Fruit fly (Drosophila melanogaster) whole organism, embryonic: Measurements from ENCODE around the gene CG10413.

Source experiments
- Atf-2 ChIP-seq: fragments of 200-800 bp; sonication (Bioruptor generic); optimal IDR thresholded peaks from 2 replicates; lab custom pipeline; 2016; ENCODE audit warnings: missing biosample characterization, missing genetic modification characterization
- Atf6 ChIP-seq: fragments of 200-800 bp; sonication (Bioruptor generic); IDR thresholded peaks from 2 replicates; pipeline ENCODE4 v1.3.6; 2022; ENCODE audit warnings: missing biosample characterization, missing genetic modification characterization
- CG10147 ChIP-seq: fragments of 200-800 bp; sonication (Bioruptor generic); optimal IDR thresholded peaks from 2 replicates; lab custom pipeline; 2019; ENCODE audit warnings: missing biosample characterization, mild to moderate bottlenecking, missing genetic modification characterization, moderate library complexity
- CG12155 ChIP-seq: fragments of 200-800 bp; sonication (Bioruptor generic); optimal IDR thresholded peaks from 3 replicates; lab custom pipeline; 2016; ENCODE audit warnings: missing biosample characterization, missing genetic modification characterization
- CG12391 ChIP-seq: fragments of 200-800 bp; sonication (Bioruptor generic); optimal IDR thresholded peaks from 3 replicates; lab custom pipeline; 2018; ENCODE audit warnings: missing biosample characterization, mild to moderate bottlenecking, missing genetic modification characterization, moderate library complexity
- CG14667 ChIP-seq: fragments of 200-800 bp; sonication (Bioruptor generic); IDR thresholded peaks from 2 replicates; pipeline ENCODE4 v1.3.6; 2022; ENCODE audit warnings: missing biosample characterization, missing genetic modification characterization
- CG17328 ChIP-seq: fragments of 200-800 bp; sonication (Bioruptor generic); IDR thresholded peaks from 2 replicates; pipeline ENCODE4 v1.3.6; 2022; ENCODE audit warnings: missing biosample characterization, missing genetic modification characterization
- CG17912 ChIP-seq: fragments of 200-800 bp; sonication (Bioruptor generic); optimal IDR thresholded peaks from 2 replicates; lab custom pipeline; 2018; ENCODE audit warnings: missing biosample characterization, mild to moderate bottlenecking, missing genetic modification characterization
- CG30403 ChIP-seq: fragments of 200-800 bp; sonication (Bioruptor generic); optimal IDR thresholded peaks from 3 replicates; lab custom pipeline; 2016; ENCODE audit warnings: missing biosample characterization, missing genetic modification characterization
- CG31388 ChIP-seq: fragments of 200-800 bp; sonication (Bioruptor generic); optimal IDR thresholded peaks from 2 replicates; lab custom pipeline; 2016; ENCODE audit warnings: missing biosample characterization, missing genetic modification characterization
- CG6854 ChIP-seq: fragments of 200-800 bp; sonication (Bioruptor generic); optimal IDR thresholded peaks from 3 replicates; lab custom pipeline; 2017; ENCODE audit warnings: missing biosample characterization, mild to moderate bottlenecking, missing genetic modification characterization
- CG7987 ChIP-seq: fragments of 200-800 bp; sonication (Bioruptor generic); optimal IDR thresholded peaks from 2 replicates; lab custom pipeline; 2018; ENCODE audit warnings: missing biosample characterization, mild to moderate bottlenecking, missing genetic modification characterization, moderate library complexity
- CG8281 ChIP-seq: fragments of 200-800 bp; sonication (Bioruptor generic); optimal IDR thresholded peaks from 2 replicates; lab custom pipeline; 2018; ENCODE audit warnings: missing biosample characterization, mild to moderate bottlenecking, missing genetic modification characterization, moderate library complexity
- CG8388 ChIP-seq: fragments of 200-800 bp; sonication (Bioruptor generic); optimal IDR thresholded peaks from 2 replicates; lab custom pipeline; 2019; ENCODE audit warnings: missing biosample characterization, mild to moderate bottlenecking, missing genetic modification characterization, moderate library complexity
- CG9609 ChIP-seq: fragments of 200-800 bp; sonication (Bioruptor generic); optimal IDR thresholded peaks from 3 replicates; lab custom pipeline; 2016; ENCODE audit warnings: missing biosample characterization, missing genetic modification characterization
- CG9797 ChIP-seq: fragments of 200-800 bp; sonication (Bioruptor generic); optimal IDR thresholded peaks from 3 replicates; lab custom pipeline; 2018; ENCODE audit warnings: missing biosample characterization, mild to moderate bottlenecking, missing genetic modification characterization
- CTCF ChIP-seq: fragments of 200-800 bp; sonication (Bioruptor generic); optimal IDR thresholded peaks from 2 replicates; lab custom pipeline; 2017; ENCODE audit warnings: missing biosample characterization, mild to moderate bottlenecking, missing genetic modification characterization, moderate library complexity
- Chrac-16 ChIP-seq: fragments of 200-800 bp; sonication (Bioruptor generic); optimal IDR thresholded peaks from 3 replicates; lab custom pipeline; 2016; ENCODE audit warnings: missing biosample characterization, missing genetic modification characterization
- CrebB ChIP-seq: fragments of 200-800 bp; sonication (Bioruptor generic); optimal IDR thresholded peaks from 3 replicates; lab custom pipeline; 2018; ENCODE audit warnings: missing biosample characterization, mild to moderate bottlenecking, missing genetic modification characterization
- D19A ChIP-seq: fragments of 200-800 bp; optimal IDR thresholded peaks from 3 replicates; lab custom pipeline; 2019; ENCODE audit warnings: missing biosample characterization, mild to moderate bottlenecking, missing genetic modification characterization, moderate library complexity
- Dfd ChIP-seq, 2 experiments: fragments of >200 bp; optimal IDR thresholded peaks; 2 replicates each; lab custom pipeline; 2017; ENCODE audit warnings: missing biosample characterization in 2 of 2, missing genetic modification characterization in 2 of 2
- Drgx ChIP-seq: fragments of 200-800 bp; sonication (Bioruptor generic); IDR thresholded peaks from 2 replicates; pipeline ENCODE4 v1.3.6; 2022; ENCODE audit warnings: missing biosample characterization, missing genetic modification characterization
- Hand ChIP-seq: fragments of 200-800 bp; sonication (Bioruptor generic); optimal IDR thresholded peaks from 2 replicates; lab custom pipeline; 2017; ENCODE audit warnings: mild to moderate bottlenecking, missing biosample characterization, missing genetic modification reagents, missing genetic modification characterization
- HmgZ ChIP-seq: fragments of 200-800 bp; sonication (Bioruptor generic); optimal IDR thresholded peaks from 2 replicates; lab custom pipeline; 2018; ENCODE audit warnings: missing biosample characterization, mild to moderate bottlenecking, missing genetic modification characterization
- Med ChIP-seq: fragments of 200-800 bp; sonication (Bioruptor generic); peaks from one replicate; lab custom pipeline; 2016; ENCODE audit warnings: missing biosample characterization, missing genetic modification characterization, mild to moderate bottlenecking, inconsistent platforms, moderate library complexity
- Ravus ChIP-seq: fragments of 200-800 bp; sonication (Bioruptor generic); IDR thresholded peaks from 2 replicates; pipeline ENCODE4 v1.3.6; 2022; ENCODE audit warnings: missing biosample characterization, missing genetic modification characterization
- Rfx ChIP-seq: fragments of 200-800 bp; sonication (Bioruptor generic); IDR thresholded peaks from 2 replicates; pipeline ENCODE4 v1.3.6; 2022; ENCODE audit warnings: missing biosample characterization, missing genetic modification characterization
- Sry-β ChIP-seq: fragments of 200-800 bp; sonication (Bioruptor generic); optimal IDR thresholded peaks from 2 replicates; lab custom pipeline; 2018; ENCODE audit warnings: missing biosample characterization, mild to moderate bottlenecking, missing genetic modification characterization, moderate library complexity
- Stat92E ChIP-seq, 3 experiments: fragments of >200 bp in 2 of 3; fragments of 200-800 bp in 1 of 3; sonication (Bioruptor generic) in 1 of 3; optimal IDR thresholded peaks; 2 replicates each; lab custom pipeline; 2017 to 2019; ENCODE audit warnings: missing biosample characterization in 3 of 3, missing genetic modification characterization in 3 of 3, mild to moderate bottlenecking in 1 of 3, moderate library complexity in 1 of 3
- Taf1 ChIP-seq: fragments of 200-800 bp; sonication (Bioruptor generic); IDR thresholded peaks from 2 replicates; pipeline ENCODE4 v1.3.6; 2022; ENCODE audit warnings: missing biosample characterization, missing genetic modification characterization
- ase ChIP-seq: fragments of 200-800 bp; sonication (Bioruptor generic); IDR thresholded peaks from 3 replicates; pipeline ENCODE4 v1.3.6; 2022; ENCODE audit warnings: missing biosample characterization, missing genetic modification characterization
- ato ChIP-seq: fragments of 200-800 bp; sonication (Bioruptor generic); IDR thresholded peaks from 2 replicates; pipeline ENCODE4 v1.3.6; 2022; ENCODE audit warnings: missing biosample characterization, missing genetic modification characterization; ENCODE audit not compliant: partially characterized antibody
- bigmax ChIP-seq: fragments of 200-800 bp; sonication (Bioruptor generic); optimal IDR thresholded peaks from 2 replicates; lab custom pipeline; 2018; ENCODE audit warnings: missing biosample characterization, mild to moderate bottlenecking, missing genetic modification characterization
- br ChIP-seq: fragments of >200 bp; optimal IDR thresholded peaks from 2 replicates; lab custom pipeline; 2017
- corto ChIP-seq: fragments of 200-800 bp; sonication (Bioruptor generic); optimal IDR thresholded peaks from 2 replicates; lab custom pipeline; 2016; ENCODE audit warnings: missing biosample characterization, mild to moderate bottlenecking, missing genetic modification characterization, moderate library complexity
- gcm ChIP-seq: fragments of 200-800 bp; sonication (Bioruptor generic); optimal IDR thresholded peaks from 2 replicates; lab custom pipeline; 2019; ENCODE audit warnings: missing biosample characterization, mild to moderate bottlenecking, missing genetic modification characterization, moderate library complexity
- grn ChIP-seq: fragments of 200-800 bp; sonication (Bioruptor generic); optimal IDR thresholded peaks from 3 replicates; lab custom pipeline; 2017; ENCODE audit warnings: missing biosample characterization, missing genetic modification characterization
- gro ChIP-seq: fragments of 200-800 bp; sonication (Bioruptor generic); optimal IDR thresholded peaks from 2 replicates; lab custom pipeline; 2016; ENCODE audit warnings: missing biosample characterization, missing genetic modification characterization
- gt ChIP-seq: fragments of 200-800 bp; sonication (Bioruptor generic); IDR thresholded peaks from 2 replicates; pipeline ENCODE4 v1.3.6; 2022; ENCODE audit warnings: missing biosample characterization, missing genetic modification characterization
- klu ChIP-seq: fragments of 200-800 bp; sonication (Bioruptor generic); IDR thresholded peaks from 2 replicates; pipeline ENCODE4 v1.3.6; 2022; ENCODE audit warnings: missing biosample characterization, missing genetic modification characterization
- lbe ChIP-seq: fragments of 200-800 bp; sonication (Bioruptor generic); optimal IDR thresholded peaks from 2 replicates; lab custom pipeline; 2016; ENCODE audit warnings: missing biosample characterization, mild to moderate bottlenecking, missing genetic modification characterization
- nmo ChIP-seq: fragments of 200-800 bp; sonication (Bioruptor generic); optimal IDR thresholded peaks from 2 replicates; lab custom pipeline; 2018; ENCODE audit warnings: missing biosample characterization, mild to moderate bottlenecking, missing genetic modification characterization, moderate library complexity
- pfk ChIP-seq: fragments of 200-800 bp; sonication (Bioruptor generic); optimal IDR thresholded peaks from 2 replicates; lab custom pipeline; 2018; ENCODE audit warnings: missing biosample characterization, mild to moderate bottlenecking, missing genetic modification characterization, moderate library complexity
- pho ChIP-seq: fragments of 200-800 bp; sonication (Bioruptor generic); optimal IDR thresholded peaks from 2 replicates; lab custom pipeline; 2016; ENCODE audit warnings: missing biosample characterization, missing genetic modification characterization
- phol ChIP-seq: fragments of 200-800 bp; sonication (Bioruptor generic); optimal IDR thresholded peaks from 3 replicates; lab custom pipeline; 2018; ENCODE audit warnings: missing biosample characterization, mild to moderate bottlenecking, missing genetic modification characterization, moderate library complexity
- row ChIP-seq: fragments of 200-800 bp; sonication (Bioruptor generic); IDR thresholded peaks from 3 replicates; pipeline ENCODE4 v1.3.6; 2022; ENCODE audit warnings: missing biosample characterization, missing genetic modification characterization
- sc ChIP-seq, 3 experiments: fragments of >200 bp in 2 of 3; fragments of 200-800 bp in 1 of 3; sonication (Bioruptor generic) in 1 of 3; optimal IDR thresholded peaks; 2 replicates in 2 of 3; 3 replicates in 1 of 3; lab custom pipeline; 2017; ENCODE audit warnings: mild to moderate bottlenecking in 1 of 3, missing biosample characterization in 1 of 3, missing genetic modification characterization in 1 of 3, missing genetic modification reagents in 1 of 3
- sens-2 ChIP-seq: fragments of 200-800 bp; sonication (Bioruptor generic); IDR thresholded peaks from 2 replicates; pipeline ENCODE4 v1.3.6; 2022; ENCODE audit warnings: missing biosample characterization, missing genetic modification characterization
- stwl ChIP-seq: fragments of 200-800 bp; sonication (Bioruptor generic); optimal IDR thresholded peaks from 3 replicates; lab custom pipeline; 2018; ENCODE audit warnings: missing biosample characterization, mild to moderate bottlenecking, missing genetic modification characterization, moderate library complexity
- tgo ChIP-seq: fragments of 200-800 bp; sonication (Bioruptor generic); IDR thresholded peaks from 3 replicates; pipeline ENCODE4 v1.3.6; 2022; ENCODE audit warnings: missing biosample characterization, missing genetic modification characterization
- vvl ChIP-seq: fragments of 200-800 bp; sonication (Bioruptor generic); IDR thresholded peaks from 2 replicates; pipeline ENCODE4 v1.3.6; 2022; ENCODE audit warnings: missing biosample characterization, missing genetic modification characterization

Gene CG10413

DNA sequence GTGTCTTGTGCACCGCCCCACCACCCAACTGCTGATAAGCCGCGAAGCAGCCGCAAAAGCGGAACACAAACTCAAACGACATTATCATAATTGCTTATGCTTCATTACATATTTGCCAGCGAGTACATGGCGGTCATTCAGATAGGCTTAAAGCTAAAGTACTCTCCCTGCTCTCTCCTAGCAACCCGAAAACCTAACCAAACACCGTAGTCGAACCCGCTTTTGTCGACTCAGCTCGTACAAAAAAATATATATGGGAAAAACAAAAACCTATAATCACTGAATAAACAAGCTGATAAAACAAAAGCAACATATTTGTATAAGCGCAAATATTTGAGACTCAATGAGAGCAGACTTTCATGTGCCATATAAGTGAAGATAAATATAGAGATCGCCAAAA, 21.9 kb upstream of the CG10413 start (continued):
- TF ChIP-seq phol (no peak), Taf1 (0 out of 2 replicates have a peak, but pooled peaks have one; percentile 9), pho (peak; percentile 85), CG8281 (tag; lab: Kevin White, UChicago) (peak; percentile 52), Drgx (GFP tag; lab: Robert Waterston, UW) (no peak), CTCF (GFP tag; lab: Kevin White, UChicago) (peak; percentile 53), nmo (GFP tag; lab: Kevin White, UChicago) (peak; percentile 21), Med (peak; percentile 96), Rfx (GFP tag; lab: Robert Waterston, UW) (peak; percentile 67; the same call in 1 of the 2 replicates), ato (no peak), D19A (peak; percentile 43), gt (GFP tag; lab: Robert Waterston, UW) (no peak), Sry-β (GFP tag; lab: Kevin White, UChicago) (peak; percentile 53), Atf6 (GFP tag; lab: Robert Waterston, UW) (peak; percentile 88), corto (GFP tag; lab: Kevin White, UChicago) (peak; percentile 47), Atf-2 (GFP tag; lab: Kevin White, UChicago) (peak; percentile 81), ase (GFP tag; lab: Robert Waterston, UW) (no peak), gro (peak; percentile 89), CG30403 (GFP tag; lab: Kevin White, UChicago) (peak; percentile 44), grn (GFP tag; lab: Kevin White, UChicago) (peak; percentile 87), Chrac-16 (GFP tag; lab: Kevin White, UChicago) (peak; percentile 10), br (lab: Kevin White, UChicago) (no peak), pfk (no peak), CG12155 (GFP tag; lab: Kevin White, UChicago) (peak; percentile 57), CrebB (tag; lab: Kevin White, UChicago) (peak; percentile 88), Stat92E (GFP tag; optimal IDR thresholded peaks at IDR 0.05; lab: Kevin White, UChicago) (peak in 1 of 3 experiments; percentile 12), CG10147 (GFP tag; lab: Kevin White, UChicago) (peak; percentile 71), CG7987 (GFP tag; lab: Kevin White, UChicago) (peak; percentile 93), lbe (GFP tag; lab: Kevin White, UChicago) (peak; percentile 85), Dfd (GFP tag; optimal IDR thresholded peaks at IDR 0.05; lab: Kevin White, UChicago) (no peak), stwl (tag; lab: Kevin White, UChicago) (no peak), CG17328 (GFP tag; lab: Robert Waterston, UW) (peak; percentile 59), gcm (GFP tag; lab: Kevin White, UChicago) (peak; percentile 78), sens-2 (0 out of 2 replicates have a peak, but pooled peaks have one; percentile 10), sc (optimal IDR thresholded peaks at IDR 0.05; lab: Kevin White, UChicago) (no peak), sc (GFP tag; optimal IDR thresholded peaks at IDR 0.05; lab: Kevin White, UChicago) (peak; percentile 78), HmgZ (tag; lab: Kevin White, UChicago) (peak; percentile 80), vvl (GFP tag; lab: Robert Waterston, UW) (peak; percentile 48), bigmax (GFP tag; lab: Kevin White, UChicago) (peak; percentile 76), CG8388 (GFP tag; lab: Kevin White, UChicago) (peak; percentile 47), klu (GFP tag; lab: Robert Waterston, UW) (no peak), CG31388 (GFP tag; lab: Kevin White, UChicago) (peak; percentile 60), row (GFP tag; lab: Robert Waterston, UW) (peak; percentile 20; the same call in 1 of the 3 replicates), CG9797 (GFP tag; lab: Kevin White, UChicago) (no peak), Ravus (GFP tag; lab: Robert Waterston, UW) (no peak), CG12391 (tag; lab: Kevin White, UChicago) (peak; percentile 62), CG17912 (peak; percentile 40), CG14667 (GFP tag; lab: Robert Waterston, UW) (no peak), tgo (GFP tag; lab: Robert Waterston, UW) (peak; percentile 34; the same call in 2 of the 3 replicates), CG9609 (GFP tag; lab: Kevin White, UChicago) (peak; percentile 56), CG6854 (GFP tag; lab: Kevin White, UChicago) (peak; percentile 74), Hand (GFP tag; lab: Kevin White, UChicago) (peak; percentile 85)
